Fruit fly (Drosophila melanogaster): Measurements from ENCODE around the gene CG11050.
A peak's percentile ranks its signal among the peaks of the same experiment; 100 is the strongest.

CG11050 gene

DNA sequence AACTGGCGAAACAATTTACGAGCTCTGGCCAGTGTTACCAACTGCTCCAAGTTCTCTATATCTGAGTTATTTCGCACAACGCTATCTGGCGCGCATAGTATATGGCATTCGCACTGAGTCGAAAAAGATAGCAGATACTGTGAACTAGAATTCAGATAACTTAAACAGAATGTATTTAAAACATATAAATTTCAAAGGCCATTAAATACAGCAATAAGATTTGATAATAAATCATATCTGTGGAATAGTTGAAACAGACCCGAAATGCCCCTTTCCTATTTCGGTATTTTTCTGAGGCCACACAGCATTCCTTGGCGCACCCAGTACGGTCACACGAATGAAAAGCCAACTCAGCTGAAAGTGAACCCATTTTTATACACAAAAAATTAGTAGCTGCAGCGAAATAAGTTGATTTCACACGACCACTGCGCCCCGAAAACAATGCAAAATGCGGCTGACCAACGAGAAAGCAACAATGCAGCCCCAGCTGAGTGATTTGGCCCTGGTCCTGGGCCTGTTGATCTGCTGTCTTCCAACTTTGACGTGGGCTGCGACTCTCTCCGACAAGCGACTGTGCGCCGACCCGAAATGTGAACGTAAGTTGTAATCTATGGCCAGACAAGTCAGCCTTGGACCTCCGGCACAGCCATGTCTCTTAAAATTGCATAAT, 38.4 kb downstream of the CG11050 start, which contains the start of the genes CG31635 and Tango1 (continued):
- TF ChIP-seq CG10565 (GFP tag; optimal IDR thresholded peaks at IDR 0.05) (no peak), CG9609 (GFP tag; optimal IDR thresholded peaks at IDR 0.05) (no peak), CG1602 (GFP tag; optimal IDR thresholded peaks at IDR 0.05) (no peak), sisA (GFP tag; IDR thresholded peaks at IDR 0.05) (no peak), E2f2 (GFP tag; IDR thresholded peaks at IDR 0.05) (peak; percentile 76), Meics (GFP tag; optimal IDR thresholded peaks at IDR 0.05) (no peak), ERR (GFP tag; optimal IDR thresholded peaks at IDR 0.05) (no peak), ash1 (GFP tag; optimal IDR thresholded peaks at IDR 0.05) (no peak), pita (GFP tag; optimal IDR thresholded peaks at IDR 0.05) (no peak), ci (GFP tag; IDR thresholded peaks at IDR 0.05) (no peak), CG8089 (GFP tag; optimal IDR thresholded peaks at IDR 0.05) (no peak), CG3995 (GFP tag; optimal IDR thresholded peaks at IDR 0.05) (no peak), sd (tag; optimal IDR thresholded peaks at IDR 0.05) (peak; percentile 89), CG8944 (GFP tag; optimal IDR thresholded peaks at IDR 0.05) (no peak), CG1233 (GFP tag; optimal IDR thresholded peaks at IDR 0.05) (no peak), tll (GFP tag; optimal IDR thresholded peaks at IDR 0.05) (peak in 1 of 2 experiments; percentile 2), amos (GFP tag; IDR thresholded peaks at IDR 0.05; ENCODE audit: partially characterized antibody) (no peak), CTCF (GFP tag; optimal IDR thresholded peaks at IDR 0.05) (no peak), wdn (GFP tag; IDR thresholded peaks at IDR 0.05) (no peak), HLH3B (GFP tag; IDR thresholded peaks at IDR 0.05) (no peak), abd-A (tag; optimal IDR thresholded peaks at IDR 0.05) (no peak), CG12744 (GFP tag; optimal IDR thresholded peaks at IDR 0.05) (peak; percentile 2), z (GFP tag; IDR thresholded peaks at IDR 0.05) (no peak), CG16779 (GFP tag; IDR thresholded peaks at IDR 0.05) (no peak), CG2202 (tag; optimal IDR thresholded peaks at IDR 0.05) (no peak), GATAe (GFP tag; conservative IDR thresholded peaks at IDR 0.05) (no peak), rib (GFP tag; IDR thresholded peaks at IDR 0.05) (no peak), Dref (GFP tag; IDR thresholded peaks at IDR 0.05) (no peak), grn (GFP tag; optimal IDR thresholded peaks at IDR 0.05) (no peak), CG17912 (GFP tag; optimal IDR thresholded peaks at IDR 0.05) (no peak), ems (GFP tag; optimal IDR thresholded peaks at IDR 0.05) (no peak), knrl (GFP tag; IDR thresholded peaks at IDR 0.05; ENCODE audit: partially characterized antibody) (peak; percentile 30; the same call in 1 of the 3 replicates), pum (GFP tag; optimal IDR thresholded peaks at IDR 0.05) (no peak), CG16815 (GFP tag; optimal IDR thresholded peaks at IDR 0.05) (no peak), bcd (GFP tag; optimal IDR thresholded peaks at IDR 0.05) (no peak), lov (optimal IDR thresholded peaks at IDR 0.05) (no peak), lov (GFP tag; IDR thresholded peaks at IDR 0.05) (no peak), CG16863 (GFP tag; optimal IDR thresholded peaks at IDR 0.05) (no peak), CG2678 (tag; optimal IDR thresholded peaks at IDR 0.05) (no peak), dmrt11E (tag; optimal IDR thresholded peaks at IDR 0.05) (peak; percentile 10), insv (GFP tag; optimal IDR thresholded peaks at IDR 0.05) (no peak), CG15269 (tag; optimal IDR thresholded peaks at IDR 0.05) (no peak), odd (GFP tag; optimal IDR thresholded peaks at IDR 0.05) (no peak), Eip74EF (GFP tag; optimal IDR thresholded peaks at IDR 0.05) (no peak), mirr (GFP tag; optimal IDR thresholded peaks at IDR 0.05) (no peak), hbn (GFP tag; IDR thresholded peaks at IDR 0.05; ENCODE audit: partially characterized antibody) (no peak), gcm2 (GFP tag; optimal IDR thresholded peaks at IDR 0.05) (no peak), CG8359 (GFP tag; optimal IDR thresholded peaks at IDR 0.05; ENCODE audit: borderline replicate concordance) (no peak), Hand (GFP tag; optimal IDR thresholded peaks at IDR 0.05) (no peak), CG2712 (tag; optimal IDR thresholded peaks at IDR 0.05) (peak; percentile 33), Camta (GFP tag; optimal IDR thresholded peaks at IDR 0.05) (no peak)

Measured in whole organism, embryonic.